Fruit fly (Drosophila melanogaster) whole organism, embryonic: ENCODE measurements around the gene CG3457.

Experiments
- CG12659 ChIP-seq: fragments of 200-800 bp; sonication (Bioruptor generic); optimal IDR thresholded peaks from 3 replicates; lab custom pipeline; 2017; ENCODE audit warnings: mild to moderate bottlenecking, missing biosample characterization, missing genetic modification reagents, missing genetic modification characterization
- CG12744 ChIP-seq: fragments of 200-800 bp; sonication (Bioruptor generic); optimal IDR thresholded peaks from 2 replicates; lab custom pipeline; 2016; ENCODE audit warnings: missing biosample characterization, missing genetic modification characterization
- CG18011 ChIP-seq: fragments of 200-800 bp; sonication (Bioruptor generic); optimal IDR thresholded peaks from 2 replicates; lab custom pipeline; 2017; ENCODE audit warnings: missing biosample characterization, missing genetic modification characterization, mild to moderate bottlenecking, moderate library complexity, missing genotype
- CG2116 ChIP-seq: fragments of 200-800 bp; sonication (Bioruptor generic); optimal IDR thresholded peaks from 3 replicates; lab custom pipeline; 2018; ENCODE audit warnings: missing biosample characterization, mild to moderate bottlenecking, missing genetic modification characterization
- CG2120 ChIP-seq: fragments of 200-800 bp; sonication (Bioruptor generic); optimal IDR thresholded peaks from 3 replicates; lab custom pipeline; 2016; ENCODE audit warnings: missing biosample characterization, missing genetic modification characterization
- CG30020 ChIP-seq: fragments of 200-800 bp; optimal IDR thresholded peaks from 2 replicates; lab custom pipeline; 2019; ENCODE audit warnings: missing biosample characterization, mild to moderate bottlenecking, missing genetic modification characterization, moderate library complexity
- CG42726 ChIP-seq: fragments of 200-800 bp; sonication (Bioruptor generic); IDR thresholded peaks from 2 replicates; pipeline ENCODE4 v1.3.6; 2022; ENCODE audit warnings: missing biosample characterization, missing genetic modification characterization; ENCODE audit not compliant: partially characterized antibody
- CG4282 ChIP-seq: fragments of 200-800 bp; sonication (Bioruptor generic); optimal IDR thresholded peaks from 2 replicates; lab custom pipeline; 2016; ENCODE audit warnings: missing biosample characterization, missing genetic modification characterization
- CG4617 ChIP-seq: fragments of 200-800 bp; sonication (Bioruptor generic); optimal IDR thresholded peaks from 3 replicates; lab custom pipeline; 2016; ENCODE audit warnings: missing biosample characterization, missing genetic modification characterization, borderline replicate concordance
- CG7963 ChIP-seq: fragments of 200-800 bp; sonication (Bioruptor generic); IDR thresholded peaks from 3 replicates; pipeline ENCODE4 v1.3.6; 2022; ENCODE audit warnings: missing biosample characterization, missing genetic modification characterization; ENCODE audit not compliant: partially characterized antibody
- CG8944 ChIP-seq: fragments of 200-800 bp; sonication (Bioruptor generic); optimal IDR thresholded peaks from 3 replicates; lab custom pipeline; 2016; ENCODE audit warnings: missing biosample characterization, missing genetic modification characterization
- D19A ChIP-seq: fragments of 200-800 bp; optimal IDR thresholded peaks from 3 replicates; lab custom pipeline; 2019; ENCODE audit warnings: missing biosample characterization, mild to moderate bottlenecking, missing genetic modification characterization, moderate library complexity
- Dbx ChIP-seq: fragments of 200-800 bp; sonication (Bioruptor generic); IDR thresholded peaks from 3 replicates; pipeline ENCODE4 v1.3.6; 2022; ENCODE audit warnings: missing biosample characterization, missing genetic modification characterization
- Fer1 ChIP-seq: fragments of 200-800 bp; sonication (Bioruptor generic); optimal IDR thresholded peaks from 2 replicates; lab custom pipeline; 2017; ENCODE audit warnings: missing biosample characterization, mild to moderate bottlenecking, missing genetic modification characterization
- HLH4C ChIP-seq: fragments of 200-800 bp; sonication (Bioruptor generic); IDR thresholded peaks from 3 replicates; pipeline ENCODE4 v1.3.6; 2022; ENCODE audit warnings: missing biosample characterization, missing genetic modification characterization; ENCODE audit not compliant: partially characterized antibody
- Hr78 ChIP-seq, 2 experiments: fragments of 200-800 bp in 1 of 2; fragments of >200 bp in 1 of 2; sonication (Bioruptor generic) in 1 of 2; optimal IDR thresholded peaks; 2 replicates each; lab custom pipeline; 2017 to 2019; ENCODE audit warnings: missing biosample characterization in 2 of 2, missing genetic modification characterization in 2 of 2, mild to moderate bottlenecking in 1 of 2, moderate library complexity in 1 of 2
- Lim3 ChIP-seq: fragments of 200-800 bp; sonication (Bioruptor generic); IDR thresholded peaks from 2 replicates; pipeline ENCODE4 v1.3.6; 2022; ENCODE audit warnings: missing biosample characterization, missing genetic modification characterization
- MESR4 ChIP-seq: fragments of 200-800 bp; sonication (Bioruptor generic); optimal IDR thresholded peaks from 2 replicates; lab custom pipeline; 2018; ENCODE audit warnings: missing biosample characterization, mild to moderate bottlenecking, missing genetic modification characterization, moderate library complexity
- Max ChIP-seq: fragments of 200-800 bp; sonication (Bioruptor generic); optimal IDR thresholded peaks from 2 replicates; lab custom pipeline; 2016; ENCODE audit warnings: missing biosample characterization, mild to moderate bottlenecking, missing genetic modification characterization
- Med ChIP-seq: fragments of 200-800 bp; sonication (Bioruptor generic); peaks from one replicate; lab custom pipeline; 2016; ENCODE audit warnings: missing biosample characterization, missing genetic modification characterization, mild to moderate bottlenecking, inconsistent platforms, moderate library complexity
- PHDP ChIP-seq: fragments of 200-800 bp; sonication (Bioruptor generic); optimal IDR thresholded peaks from 3 replicates; lab custom pipeline; 2018; ENCODE audit warnings: missing biosample characterization, mild to moderate bottlenecking, missing genetic modification characterization, moderate library complexity
- Rfx ChIP-seq: fragments of 200-800 bp; sonication (Bioruptor generic); IDR thresholded peaks from 2 replicates; pipeline ENCODE4 v1.3.6; 2022; ENCODE audit warnings: missing biosample characterization, missing genetic modification characterization
- Sry-δ ChIP-seq: fragments of 200-800 bp; sonication (Bioruptor generic); optimal IDR thresholded peaks from 2 replicates; lab custom pipeline; 2016; ENCODE audit warnings: missing biosample characterization, missing genetic modification characterization
- TFAM ChIP-seq: fragments of 200-800 bp; sonication (Bioruptor generic); optimal IDR thresholded peaks from 2 replicates; lab custom pipeline; 2017; ENCODE audit warnings: missing biosample characterization, missing genetic modification characterization, inconsistent platforms
- Usf ChIP-seq: fragments of 200-800 bp; sonication (Bioruptor generic); optimal IDR thresholded peaks from 2 replicates; lab custom pipeline; 2017; ENCODE audit warnings: missing genotype, missing biosample characterization, missing genetic modification characterization
- amos ChIP-seq: fragments of 200-800 bp; sonication (Bioruptor generic); IDR thresholded peaks from 2 replicates; pipeline ENCODE4 v1.3.6; 2022; ENCODE audit warnings: missing biosample characterization, missing genetic modification characterization; ENCODE audit not compliant: partially characterized antibody
- croc ChIP-seq: fragments of 200-800 bp; sonication (Bioruptor generic); conservative IDR thresholded peaks from 3 replicates; pipeline ENCODE4 v1.3.6; 2022; ENCODE audit warnings: missing biosample characterization, missing genetic modification characterization
- cwo ChIP-seq: fragments of 200-800 bp; sonication (Bioruptor generic); optimal IDR thresholded peaks from 3 replicates; lab custom pipeline; 2017; ENCODE audit warnings: missing biosample characterization, missing genetic modification characterization, mild to moderate bottlenecking, moderate library complexity, missing genetic modification reagents
- ftz-f1 ChIP-seq: fragments of 200-800 bp; sonication (Bioruptor generic); optimal IDR thresholded peaks from 2 replicates; lab custom pipeline; 2016; ENCODE audit warnings: missing biosample characterization, missing genetic modification characterization
- gfzf ChIP-seq: fragments of 200-800 bp; sonication (Bioruptor generic); optimal IDR thresholded peaks from 2 replicates; lab custom pipeline; 2016; ENCODE audit warnings: missing biosample characterization, mild to moderate bottlenecking, missing genetic modification characterization, moderate library complexity
- grn ChIP-seq: fragments of 200-800 bp; sonication (Bioruptor generic); optimal IDR thresholded peaks from 3 replicates; lab custom pipeline; 2017; ENCODE audit warnings: missing biosample characterization, missing genetic modification characterization
- gt ChIP-seq: fragments of 200-800 bp; sonication (Bioruptor generic); IDR thresholded peaks from 2 replicates; pipeline ENCODE4 v1.3.6; 2022; ENCODE audit warnings: missing biosample characterization, missing genetic modification characterization
- hbn ChIP-seq: fragments of 200-800 bp; sonication (Bioruptor generic); IDR thresholded peaks from 2 replicates; pipeline ENCODE4 v1.3.6; 2022; ENCODE audit warnings: missing biosample characterization, missing genetic modification characterization; ENCODE audit not compliant: partially characterized antibody
- her ChIP-seq: fragments of 200-800 bp; sonication (Bioruptor generic); optimal IDR thresholded peaks from 2 replicates; lab custom pipeline; 2016; ENCODE audit warnings: missing biosample characterization, missing genetic modification characterization
- hth ChIP-seq: fragments of >200 bp; optimal IDR thresholded peaks from 2 replicates; lab custom pipeline; 2017; ENCODE audit warnings: inconsistent platforms
- inv ChIP-seq: fragments of 200-800 bp; sonication (Bioruptor generic); IDR thresholded peaks from 2 replicates; pipeline ENCODE4 v1.3.6; 2022; ENCODE audit warnings: missing biosample characterization, missing genetic modification characterization; ENCODE audit not compliant: partially characterized antibody
- lbe ChIP-seq: fragments of 200-800 bp; sonication (Bioruptor generic); optimal IDR thresholded peaks from 2 replicates; lab custom pipeline; 2016; ENCODE audit warnings: missing biosample characterization, mild to moderate bottlenecking, missing genetic modification characterization
- schlank ChIP-seq: fragments of 200-800 bp; sonication (Bioruptor generic); optimal IDR thresholded peaks from 2 replicates; lab custom pipeline; 2018; ENCODE audit warnings: missing biosample characterization, mild to moderate bottlenecking, missing genetic modification characterization
- sug ChIP-seq: fragments of 200-800 bp; optimal IDR thresholded peaks from 2 replicates; lab custom pipeline; 2019; ENCODE audit warnings: missing biosample characterization, mild to moderate bottlenecking, missing genetic modification characterization, moderate library complexity
- vnd ChIP-seq: fragments of 200-800 bp; sonication (Bioruptor generic); IDR thresholded peaks from 3 replicates; pipeline ENCODE4 v1.3.6; 2022; ENCODE audit warnings: missing biosample characterization, missing genetic modification characterization; ENCODE audit not compliant: partially characterized antibody
- zen2 ChIP-seq: fragments of 200-800 bp; sonication (Bioruptor generic); IDR thresholded peaks from 3 replicates; pipeline ENCODE4 v1.3.6; 2022; ENCODE audit warnings: missing biosample characterization, missing genetic modification characterization; ENCODE audit not compliant: partially characterized antibody

Gene CG3457

dm6 chrX:2172420-2172827 is 15.2 kb upstream of the CG3457 start, which contains the start of gene ND-B14.5A (continued):
- TF ChIP-seq hbn (peak; percentile 87), zen2 (peak; percentile 94), MESR4 (GFP tag; lab: Kevin White, UChicago) (peak; percentile 58), vnd (GFP tag; lab: Robert Waterston, UW) (peak; percentile 92), Sry-δ (GFP tag; lab: Kevin White, UChicago) (peak; percentile 77), CG12659 (GFP tag; lab: Kevin White, UChicago) (peak; percentile 48), inv (peak; percentile 86), CG2116 (peak; percentile 96), gfzf (peak; percentile 28), CG4617 (GFP tag; lab: Kevin White, UChicago) (peak; percentile 61), CG7963 (GFP tag; lab: Robert Waterston, UW) (peak; percentile 95), PHDP (tag; lab: Kevin White, UChicago) (peak; percentile 15), HLH4C (peak; percentile 98), Rfx (GFP tag; lab: Robert Waterston, UW) (peak; percentile 48; the same call in 1 of the 2 replicates), amos (GFP tag; lab: Robert Waterston, UW) (peak; percentile 93), CG42726 (GFP tag; lab: Robert Waterston, UW) (peak; percentile 83), CG8944 (GFP tag; lab: Kevin White, UChicago) (no peak), Fer1 (GFP tag; lab: Kevin White, UChicago) (peak; percentile 4), CG2120 (GFP tag; lab: Kevin White, UChicago) (peak; percentile 25)
- TF ChIP-seq, all 482 proteins: peak for 82

- TF ChIP-seq ftz-f1 (GFP tag; lab: Kevin White, UChicago): peak; percentile 60
- no peak for TF ChIP-seq her (GFP tag; lab: Kevin White, UChicago)
- no peak for TF ChIP-seq CG12744 (GFP tag; lab: Kevin White, UChicago)
- TF ChIP-seq Max (GFP tag; lab: Kevin White, UChicago): no peak
- no peak for TF ChIP-seq Usf
- no peak for TF ChIP-seq CG30020 (tag; lab: Kevin White, UChicago)
- no peak for TF ChIP-seq schlank
- TF ChIP-seq CG18011 (GFP tag; lab: Kevin White, UChicago): no peak
- TF ChIP-seq TFAM (GFP tag; lab: Kevin White, UChicago): no peak
- TF ChIP-seq Dbx (GFP tag; lab: Robert Waterston, UW): 0 out of 3 replicates have a peak, but pooled peaks have one; percentile 7
- TF ChIP-seq D19A (tag; lab: Kevin White, UChicago): no peak
- TF ChIP-seq Med (GFP tag; lab: Kevin White, UChicago): peak; percentile 48
- TF ChIP-seq grn (GFP tag; lab: Kevin White, UChicago): peak; percentile 56
- TF ChIP-seq lbe (GFP tag; lab: Kevin White, UChicago): no peak
- TF ChIP-seq Lim3 (GFP tag; lab: Robert Waterston, UW): no peak
- no peak for TF ChIP-seq hth (lab: Kevin White, UChicago)
- TF ChIP-seq CG4282 (GFP tag; lab: Kevin White, UChicago): no peak
- no peak for TF ChIP-seq croc (GFP tag; lab: Robert Waterston, UW)
- TF ChIP-seq gt (GFP tag; lab: Robert Waterston, UW): no peak
- no peak for TF ChIP-seq amos (GFP tag; lab: Robert Waterston, UW)
- TF ChIP-seq cwo: no peak
- peak in 1 of 2 experiments; percentile 64 for TF ChIP-seq Hr78 (GFP tag; optimal IDR thresholded peaks at IDR 0.05; lab: Kevin White, UChicago)
- TF ChIP-seq sug (tag; lab: Kevin White, UChicago): peak; percentile 91
Observed at dm6 chrX:2175265-2175795, 12.3 kb upstream of the CG3457 start, which contains the start of gene Cyp4d14. TSS of gene Cyp4d14 (minus strand) at chrX:2175315.
